Worm (Caenorhabditis elegans): ENCODE results near the gene M05D6.8.

The M05D6.8 gene

DNA sequence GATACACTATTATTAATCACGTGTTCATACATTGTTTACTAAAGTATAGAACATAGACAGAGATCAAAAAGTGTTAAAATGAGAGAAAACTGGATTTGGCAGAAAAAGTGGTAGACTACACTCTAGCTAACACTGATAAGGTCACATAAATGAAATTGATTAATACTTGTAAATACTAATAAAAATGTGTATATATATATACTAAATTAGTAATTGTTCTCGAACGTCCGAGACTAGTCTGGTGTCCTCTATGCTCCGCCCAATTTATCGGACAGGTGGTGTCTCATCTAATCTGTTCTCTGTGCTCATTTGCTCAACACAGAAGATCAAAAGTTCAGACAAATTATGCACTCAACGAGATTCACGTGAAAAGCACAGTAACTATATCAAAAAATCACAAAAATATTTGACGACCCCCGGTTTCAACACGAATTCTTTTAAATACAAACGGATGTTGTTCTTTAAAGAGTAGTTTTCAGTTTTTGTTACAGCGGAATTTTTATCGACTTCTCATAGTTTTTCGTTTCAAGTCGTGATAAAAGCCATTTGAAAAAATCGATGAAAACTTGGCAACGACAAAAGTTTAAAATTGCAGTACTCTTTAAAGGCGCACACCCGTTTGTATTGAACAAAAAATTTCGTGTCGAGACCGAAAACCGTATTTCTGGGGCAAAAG, 10.1 kb upstream of the M05D6.8 start (continued):
- no peak for TF ChIP-seq aly-2 (tag; optimal IDR thresholded peaks at IDR 0.05)
- TF ChIP-seq nhr-10 (tag; optimal IDR thresholded peaks at IDR 0.05) = no peak
- TF ChIP-seq unc-39 (tag; optimal IDR thresholded peaks at IDR 0.05) = no peak
- TF ChIP-seq egl-43 (GFP tag; IDR thresholded peaks at IDR 0.05) = no peak
- peak; percentile 69 for TF ChIP-seq mdt-29 (GFP tag; IDR thresholded peaks at IDR 0.05)
- 0 out of 2 replicates have a peak, but pooled peaks have one; percentile 10 for TF ChIP-seq daf-19 (GFP tag; conservative IDR thresholded peaks at IDR 0.05)
- no peak for TF ChIP-seq saeg-2 (GFP tag; IDR thresholded peaks at IDR 0.05)
- TF ChIP-seq madf-5 (GFP tag; IDR thresholded peaks at IDR 0.05) = peak in 1 of 2 experiments; percentile 11; a peak in 1 of 4 replicates

DNA sequence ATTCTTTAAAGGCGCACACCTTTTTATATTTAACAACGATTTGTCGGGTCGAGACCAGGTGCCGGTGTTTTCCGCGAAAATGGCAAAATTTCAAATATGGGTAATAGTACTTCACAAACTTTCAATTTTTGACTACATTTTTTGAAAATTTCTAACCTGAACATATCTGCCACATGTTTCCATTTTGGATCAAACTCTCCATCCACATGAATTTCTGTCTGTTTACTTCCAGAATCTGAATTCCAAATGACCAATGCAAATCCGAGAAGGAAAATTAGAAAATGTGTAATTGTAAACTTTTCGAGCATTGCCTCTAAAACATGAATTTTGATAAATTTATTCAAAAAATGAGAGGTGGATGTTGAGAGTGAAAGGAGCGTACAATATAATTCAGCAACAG, 9.1 kb upstream of the M05D6.8 start, which contains the start of gene lact-4:
Gene lact-4, minus strand, starts transcription at position 313 of the 400 bp plus-strand sequence.
- TF ChIP-seq Y105C5A.15 (GFP tag; IDR thresholded peaks at IDR 0.05) (0 out of 2 replicates have a peak, but pooled peaks have one; percentile 8), aha-1 (tag) (peak; percentile 93), nhr-28 (tag; optimal IDR thresholded peaks at IDR 0.05) (no peak), zip-2 (tag; optimal IDR thresholded peaks at IDR 0.05) (no peak), ceh-28 (tag; optimal IDR thresholded peaks at IDR 0.05) (no peak), unc-62 (GFP tag; optimal IDR thresholded peaks at IDR 0.05 in 1 of 2) (peak in 1 of 2 experiments; percentile 11), unc-62 (tag; optimal IDR thresholded peaks at IDR 0.05) (no peak)

DNA sequence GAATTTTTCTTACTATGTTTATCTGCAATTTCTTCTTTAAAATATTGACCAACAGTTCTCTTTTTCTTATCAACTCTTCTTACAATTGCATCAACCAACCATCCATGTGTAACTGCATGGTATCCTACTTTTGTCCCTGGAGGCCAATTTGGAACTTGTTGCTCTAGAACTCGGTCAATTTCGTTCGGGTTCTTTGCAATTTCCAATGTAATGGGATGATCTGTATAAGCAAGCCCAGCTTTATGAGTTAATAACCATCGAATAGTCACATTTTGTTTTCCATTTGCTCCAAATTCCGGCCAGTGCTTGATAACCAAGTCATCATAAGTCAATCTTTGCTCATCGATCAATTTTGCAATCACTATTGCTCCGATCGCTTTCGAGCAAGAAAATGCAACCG, 8.3 kb upstream of the M05D6.8 start:
- peak; percentile 18; the same call in 1 of the 2 replicates for TF ChIP-seq vab-7 (GFP tag; IDR thresholded peaks at IDR 0.05)
- TF ChIP-seq daf-16 (GFP tag; optimal IDR thresholded peaks at IDR 0.05) = no peak
- peak; percentile 29 for TF ChIP-seq daf-16 (tag; optimal IDR thresholded peaks at IDR 0.05)
- peak in 1 of 2 experiments; percentile 6 for TF ChIP-seq lsy-2 (tag; optimal IDR thresholded peaks at IDR 0.05)
- no peak for TF ChIP-seq hlh-11 (tag; optimal IDR thresholded peaks at IDR 0.05)

DNA sequence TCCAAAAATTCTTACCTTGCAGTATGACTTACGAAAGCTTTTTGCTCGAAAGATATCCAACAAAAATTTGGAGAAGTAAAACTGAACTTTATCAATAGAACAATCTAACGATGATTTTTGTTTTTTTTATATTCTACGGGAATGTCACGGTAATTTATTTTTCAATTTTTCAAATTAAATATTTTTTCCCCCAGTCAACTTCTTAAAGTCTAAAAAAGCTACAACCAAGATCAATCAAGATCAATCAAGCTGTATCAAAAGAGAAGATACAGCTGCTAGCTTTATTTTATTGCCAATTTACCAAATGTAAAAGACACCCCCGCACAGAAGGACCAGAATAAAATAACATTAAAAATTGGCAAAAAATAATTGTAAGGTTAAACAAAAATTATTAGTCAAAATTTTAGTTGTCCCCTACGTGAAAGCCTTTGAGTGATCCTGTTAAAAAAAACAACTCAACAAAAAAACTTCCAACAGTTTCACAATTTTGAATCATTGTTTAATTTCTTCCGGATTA, 4.3 kb upstream of the M05D6.8 start, which contains the start of the genes M05D6.1 and M05D6.3:
Gene M05D6.1, minus strand, starts transcription at position 101 of the 517 bp plus-strand sequence.
Gene M05D6.3, plus strand, starts transcription at position 467 of the 517 bp plus-strand sequence.
- no peak for TF ChIP-seq php-3 (GFP tag; IDR thresholded peaks at IDR 0.05)
- no peak for TF ChIP-seq aly-2 (tag; optimal IDR thresholded peaks at IDR 0.05)
- TF ChIP-seq mxl-2 (GFP tag; conservative IDR thresholded peaks at IDR 0.05) = no peak
- TF ChIP-seq ama-1 (optimal IDR thresholded peaks at IDR 0.05) = no peak
- no peak for TF ChIP-seq ceh-82 (tag; optimal IDR thresholded peaks at IDR 0.05)
- no peak for TF ChIP-seq unc-39 (tag; optimal IDR thresholded peaks at IDR 0.05)
- TF ChIP-seq daf-8 (GFP tag; IDR thresholded peaks at IDR 0.05) = no peak
- no peak for TF ChIP-seq ztf-7 (tag; optimal IDR thresholded peaks at IDR 0.05)
- no peak for TF ChIP-seq nhr-111 (GFP tag; optimal IDR thresholded peaks at IDR 0.05)
- TF ChIP-seq ceh-32 (tag; optimal IDR thresholded peaks at IDR 0.05; ENCODE audit: poor library complexity) = no peak
- no peak for TF ChIP-seq lin-1 (GFP tag; IDR thresholded peaks at IDR 0.05)
- no peak for TF ChIP-seq Y5F2A.4 (GFP tag; optimal IDR thresholded peaks at IDR 0.05)
- no peak for TF ChIP-seq lim-7 (GFP tag; IDR thresholded peaks at IDR 0.05)
- TF ChIP-seq daf-12 (tag; optimal IDR thresholded peaks at IDR 0.05) = no peak
- no peak for TF ChIP-seq gei-8 (GFP tag; optimal IDR thresholded peaks at IDR 0.05)

DNA sequence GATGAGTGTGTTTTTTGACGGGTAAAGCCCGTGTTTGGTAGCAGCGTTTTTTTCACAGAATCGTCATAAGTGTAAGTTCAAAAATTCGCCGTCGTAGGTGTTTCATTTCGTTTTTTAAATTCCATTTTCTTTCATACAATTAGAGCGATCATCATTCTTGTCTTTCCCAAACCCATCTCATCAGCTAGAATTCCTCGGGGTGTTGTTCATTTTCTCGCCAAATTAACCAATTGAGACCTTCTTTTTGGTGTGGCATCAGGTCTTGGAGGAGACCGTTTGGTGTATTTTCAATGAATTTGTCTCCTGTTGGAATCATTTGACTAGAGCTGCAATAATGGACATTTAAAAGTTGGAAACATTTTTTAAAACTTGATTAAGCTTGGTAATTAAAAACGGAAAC, 1.9 kb upstream of the M05D6.8 start:
- TF ChIP-seq arid-1 (GFP tag; conservative IDR thresholded peaks at IDR 0.05) = no peak
- no peak for TF ChIP-seq nhr-11 (tag; optimal IDR thresholded peaks at IDR 0.05)
- TF ChIP-seq unc-62 (GFP tag; optimal IDR thresholded peaks at IDR 0.05 in 1 of 2) = peak in 1 of 2 experiments; percentile 91
- TF ChIP-seq unc-62 (tag; optimal IDR thresholded peaks at IDR 0.05) = no peak
- no peak for TF ChIP-seq Y105C5A.15 (GFP tag; IDR thresholded peaks at IDR 0.05)
- TF ChIP-seq madf-9 (GFP tag; conservative IDR thresholded peaks at IDR 0.05) = no peak
- no peak for TF ChIP-seq ces-1 (GFP tag; optimal IDR thresholded peaks at IDR 0.05)
- no peak for TF ChIP-seq snpc-4 (tag; optimal IDR thresholded peaks at IDR 0.05)
- no peak for TF ChIP-seq tag-97 (GFP tag; IDR thresholded peaks at IDR 0.05)

Data from whole organism, L4 larva.